Fruit fly (Drosophila melanogaster) whole organism, pupa: ENCODE data around the gene CG34324.

Experiments
- CG10348 ChIP-seq: fragments of 200-800 bp; sonication (Bioruptor generic); IDR thresholded peaks from 2 replicates; pipeline ENCODE4 v1.3.6; 2022; ENCODE audit warnings: missing biosample characterization, missing genetic modification characterization
- CG13204 ChIP-seq: fragments of 200-800 bp; sonication (Bioruptor generic); optimal IDR thresholded peaks from 2 replicates; lab custom pipeline; 2018; ENCODE audit warnings: missing biosample characterization, mild to moderate bottlenecking, missing genetic modification characterization, moderate library complexity
- CG15710 ChIP-seq: fragments of 200-800 bp; sonication (Bioruptor generic); optimal IDR thresholded peaks from 2 replicates; lab custom pipeline; 2018; ENCODE audit warnings: missing biosample characterization, mild to moderate bottlenecking, missing genetic modification characterization, moderate library complexity
- CG32121 ChIP-seq: fragments of 200-800 bp; sonication (Bioruptor generic); IDR thresholded peaks from 2 replicates; pipeline ENCODE4 v1.3.6; 2022; ENCODE audit warnings: missing biosample characterization, missing genetic modification characterization
- CG4496 ChIP-seq: fragments of 200-800 bp; sonication (Bioruptor generic); IDR thresholded peaks from 3 replicates; pipeline ENCODE4 v1.3.6; 2022; ENCODE audit warnings: missing biosample characterization, missing genetic modification characterization
- gl ChIP-seq: fragments of 200-800 bp; sonication (Bioruptor generic); optimal IDR thresholded peaks from 2 replicates; lab custom pipeline; 2018; ENCODE audit warnings: missing biosample characterization, mild to moderate bottlenecking, missing genetic modification characterization

DNA sequence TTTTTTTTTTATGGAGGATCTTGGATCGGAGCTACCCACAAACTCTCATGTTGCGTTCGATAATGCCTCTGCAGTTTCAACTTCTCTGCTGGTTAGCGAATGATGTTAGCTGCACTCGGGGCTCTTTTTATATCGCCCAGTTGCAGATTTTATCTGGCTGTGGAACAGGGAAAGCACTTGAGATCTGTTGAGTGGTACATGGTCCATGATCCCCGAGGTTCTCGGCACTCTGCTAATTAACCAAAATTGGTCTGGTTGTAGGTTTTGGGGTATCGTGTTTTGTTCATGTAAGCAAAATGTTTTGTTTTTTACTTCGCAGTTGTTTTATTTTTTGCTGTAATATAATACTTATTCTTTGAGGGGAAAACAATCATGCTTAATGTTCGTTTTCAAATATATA lies at the start of gene CG34324:
- TF ChIP-seq CG15710 (tag; lab: Kevin White, UChicago) (no peak), CG13204 (no peak), CG10348 (GFP tag; lab: Robert Waterston, UW) (no peak), gl (tag; lab: Kevin White, UChicago) (no peak), CG32121 (GFP tag; lab: Robert Waterston, UW) (no peak), CG4496 (GFP tag; lab: Robert Waterston, UW) (no peak)
